Fruit fly (Drosophila melanogaster): ENCODE data around the gene CG13606.

dm6 chr3R:24221334-24222302 is 49.2 kb downstream of the CG13606 start, which contains the start of gene twin:
- TF ChIP-seq usp (GFP tag; optimal IDR thresholded peaks at IDR 0.05), result no peak
- no peak for TF ChIP-seq CG8478 (optimal IDR thresholded peaks at IDR 0.05)
- TF ChIP-seq EcR (GFP tag; optimal IDR thresholded peaks at IDR 0.05), result no peak
- no peak for TF ChIP-seq psq (optimal IDR thresholded peaks at IDR 0.05)
- TF ChIP-seq Dll (optimal IDR thresholded peaks at IDR 0.05), result no peak

Measured in whole organism.